Fruit fly (Drosophila melanogaster): ENCODE results near the gene CG45263.

dm6 chr3R:8333768-8334470 is 143.5 kb downstream of the CG45263 start, which contains the start of gene Poxm:
- no peak for TF ChIP-seq CG8478 (optimal IDR thresholded peaks at IDR 0.05)
- no peak for TF ChIP-seq CTCF (optimal IDR thresholded peaks at IDR 0.05)
